Worm (Caenorhabditis elegans): ENCODE data around the gene T22B2.2.

T22B2.2 gene

ce11 chrX:3943213-3943612 lies 23.0 kb downstream of the T22B2.2 start, which contains the start of gene ptp-4A2:
TSS of gene ptp-4A2 (minus strand) at chrX:3943313.
- TF ChIP-seq nfya-1 (tag; optimal IDR thresholded peaks at IDR 0.05; ENCODE audit: insufficient read depth) (no peak), nhr-77 (tag; optimal IDR thresholded peaks at IDR 0.05) (no peak), ztf-11 (tag; optimal IDR thresholded peaks at IDR 0.05) (no peak), nhr-23 (tag; optimal IDR thresholded peaks at IDR 0.05) (no peak), elt-2 (tag; optimal IDR thresholded peaks at IDR 0.05) (no peak), sea-2 (GFP tag; optimal IDR thresholded peaks at IDR 0.05) (no peak), eor-1 (tag; optimal IDR thresholded peaks at IDR 0.05) (no peak), aly-2 (tag; optimal IDR thresholded peaks at IDR 0.05) (no peak), unc-62 (GFP tag; optimal IDR thresholded peaks at IDR 0.05) (no peak), fos-1 (tag; optimal IDR thresholded peaks at IDR 0.05) (no peak), ceh-28 (tag; optimal IDR thresholded peaks at IDR 0.05) (no peak), mdl-1 (tag; optimal IDR thresholded peaks at IDR 0.05) (no peak), lsy-12 (tag; optimal IDR thresholded peaks at IDR 0.05) (no peak), ama-1 (optimal IDR thresholded peaks at IDR 0.05) (no peak)

DNA sequence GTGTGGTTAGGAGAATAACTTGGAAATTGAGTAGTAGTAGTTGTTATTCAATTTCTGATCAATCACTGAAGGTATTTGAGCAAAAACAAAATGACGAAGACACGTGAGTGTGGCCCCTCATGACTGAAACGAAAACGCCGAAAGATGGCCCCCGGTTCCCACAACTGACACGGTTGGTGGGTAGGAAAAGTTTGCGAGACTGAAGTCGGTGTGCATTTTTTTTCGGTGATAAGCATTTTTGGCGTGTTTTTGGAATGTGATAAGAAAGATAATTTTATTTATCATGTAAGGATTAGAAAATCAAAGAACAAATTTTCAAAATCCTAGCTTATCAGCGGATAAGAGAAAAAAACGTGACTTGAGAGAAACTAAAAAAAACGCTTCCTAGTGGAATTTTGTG lies 23.9 kb downstream of the T22B2.2 start:
- TF ChIP-seq elt-2 (tag; optimal IDR thresholded peaks at IDR 0.05) = peak; percentile 90
- TF ChIP-seq pha-4 (tag; optimal IDR thresholded peaks at IDR 0.05) = peak; percentile 21
- TF ChIP-seq jun-1 (tag; optimal IDR thresholded peaks at IDR 0.05) = peak; percentile 67
- TF ChIP-seq nhr-11 (tag; optimal IDR thresholded peaks at IDR 0.05) = no peak
- no peak for TF ChIP-seq elt-1 (tag; optimal IDR thresholded peaks at IDR 0.05)
- TF ChIP-seq pqm-1 (tag; optimal IDR thresholded peaks at IDR 0.05) = peak; percentile 66

DNA sequence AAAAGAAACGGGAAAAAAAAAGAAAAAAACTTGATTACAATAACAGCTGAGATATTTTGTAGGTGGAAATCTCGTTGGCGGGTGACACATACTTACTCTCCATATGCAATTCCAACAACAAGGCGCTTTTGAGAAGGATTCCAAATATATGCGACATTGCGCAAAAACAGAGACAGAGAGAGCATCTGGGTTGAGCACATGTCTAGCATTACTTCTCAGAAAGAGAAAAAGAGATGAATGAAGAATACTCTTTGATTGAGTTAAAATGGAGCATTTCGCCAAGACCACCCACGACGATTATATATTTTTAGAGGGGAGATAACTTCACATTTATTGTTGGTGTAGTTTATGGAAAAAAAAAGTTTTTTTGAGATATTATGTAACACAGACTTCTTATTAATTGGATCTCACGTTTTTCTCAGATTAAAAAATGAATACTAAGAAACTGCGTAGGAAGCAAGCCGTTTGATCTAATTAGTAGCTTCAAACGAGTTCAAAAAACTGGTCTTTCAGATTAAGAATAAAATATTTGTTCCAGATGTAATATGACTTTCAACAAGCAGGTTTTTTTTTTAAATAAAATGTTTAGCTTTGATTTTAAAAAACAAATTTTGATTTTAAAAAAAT lies 24.9 kb downstream of the T22B2.2 start:
- no peak for TF ChIP-seq lin-15B (tag; optimal IDR thresholded peaks at IDR 0.05)
- no peak for TF ChIP-seq R02D3.7 (tag; optimal IDR thresholded peaks at IDR 0.05)
- TF ChIP-seq nfya-1 (tag; optimal IDR thresholded peaks at IDR 0.05; ENCODE audit: insufficient read depth) = peak; percentile 24

- peak; percentile 74 for TF ChIP-seq nfya-1 (tag; optimal IDR thresholded peaks at IDR 0.05; ENCODE audit: insufficient read depth)
- TF ChIP-seq pqm-1 (tag; optimal IDR thresholded peaks at IDR 0.05) = no peak
- no peak for TF ChIP-seq skn-1 (tag; optimal IDR thresholded peaks at IDR 0.05)
- no peak for TF ChIP-seq ZK546.5 (tag; optimal IDR thresholded peaks at IDR 0.05)
- TF ChIP-seq hmg-11 (tag; optimal IDR thresholded peaks at IDR 0.05) = peak; percentile 81
- no peak for TF ChIP-seq nhr-77 (tag; optimal IDR thresholded peaks at IDR 0.05)
- no peak for TF ChIP-seq nhr-43 (tag; optimal IDR thresholded peaks at IDR 0.05; ENCODE audit: poor library complexity, severe bottlenecking)
- peak; percentile 66 for TF ChIP-seq pha-4 (tag; optimal IDR thresholded peaks at IDR 0.05)
- TF ChIP-seq unc-39 (tag; optimal IDR thresholded peaks at IDR 0.05) = no peak
- no peak for TF ChIP-seq zag-1 (tag; optimal IDR thresholded peaks at IDR 0.05)
- TF ChIP-seq ama-1 (optimal IDR thresholded peaks at IDR 0.05) = peak; percentile 19
- TF ChIP-seq elt-2 (tag; optimal IDR thresholded peaks at IDR 0.05) = peak; percentile 41
- no peak for TF ChIP-seq ztf-4 (tag; optimal IDR thresholded peaks at IDR 0.05)
- TF ChIP-seq unc-62 (GFP tag; optimal IDR thresholded peaks at IDR 0.05) = no peak
- TF ChIP-seq aly-2 (tag; optimal IDR thresholded peaks at IDR 0.05) = no peak
- no peak for TF ChIP-seq fkh-10 (GFP tag; optimal IDR thresholded peaks at IDR 0.05)
- no peak for TF ChIP-seq tbx-2 (tag; optimal IDR thresholded peaks at IDR 0.05)
- no peak for TF ChIP-seq nhr-28 (tag; optimal IDR thresholded peaks at IDR 0.05)
- no peak for TF ChIP-seq elt-3 (tag; optimal IDR thresholded peaks at IDR 0.05)
- TF ChIP-seq lin-39 (tag; optimal IDR thresholded peaks at IDR 0.05) = peak; percentile 84
- TF ChIP-seq nhr-67 (tag; optimal IDR thresholded peaks at IDR 0.05) = no peak
Measured at ce11 chrX:3945681-3946080, 25.5 kb downstream of the T22B2.2 start.

DNA sequence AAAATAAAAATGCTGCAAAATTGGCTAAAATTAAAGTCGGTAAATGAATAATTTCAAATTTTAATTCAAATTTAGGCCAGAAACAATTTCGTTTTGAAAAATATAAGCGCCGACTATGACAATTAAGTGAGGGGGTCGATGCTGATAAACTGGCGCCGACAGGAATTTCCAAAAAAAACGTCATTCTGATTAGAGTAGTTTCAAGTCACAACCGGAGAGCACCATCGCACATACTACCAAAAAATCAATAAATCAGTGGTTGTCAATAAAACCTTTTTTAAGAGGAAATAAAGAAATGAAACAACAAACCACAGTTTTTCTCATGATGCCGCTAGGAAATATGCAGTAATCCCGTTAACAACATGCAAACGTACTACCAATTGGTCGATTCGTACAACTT lies 28.8 kb downstream of the T22B2.2 start:
- TF ChIP-seq pqm-1 (tag; optimal IDR thresholded peaks at IDR 0.05) (peak; percentile 68), elt-2 (tag; optimal IDR thresholded peaks at IDR 0.05) (peak; percentile 78), ama-1 (optimal IDR thresholded peaks at IDR 0.05) (no peak), skn-1 (tag; optimal IDR thresholded peaks at IDR 0.05) (peak; percentile 28), ceh-28 (tag; optimal IDR thresholded peaks at IDR 0.05) (peak; percentile 4), mdl-1 (tag; optimal IDR thresholded peaks at IDR 0.05) (no peak), nhr-76 (tag; optimal IDR thresholded peaks at IDR 0.05) (no peak)
